Fruit fly (Drosophila melanogaster) whole organism, embryonic: ENCODE data around the gene CG17855.

Experiments used
- Atf3 ChIP-seq: fragments of 200-800 bp; sonication (Bioruptor generic); optimal IDR thresholded peaks from 3 replicates; lab custom pipeline; 2016; ENCODE audit warnings: missing biosample characterization, missing genetic modification characterization
- Blimp-1 ChIP-seq: fragments of 200-800 bp; sonication (Bioruptor generic); optimal IDR thresholded peaks from 3 replicates; lab custom pipeline; 2018; ENCODE audit warnings: missing biosample characterization, missing genetic modification characterization, mild to moderate bottlenecking, moderate library complexity, missing genetic modification reagents
- CG12299 ChIP-seq: fragments of 200-800 bp; sonication (Bioruptor generic); optimal IDR thresholded peaks from 2 replicates; lab custom pipeline; 2018; ENCODE audit warnings: missing biosample characterization, mild to moderate bottlenecking, missing genetic modification characterization
- CG12659 ChIP-seq: fragments of 200-800 bp; sonication (Bioruptor generic); optimal IDR thresholded peaks from 3 replicates; lab custom pipeline; 2017; ENCODE audit warnings: mild to moderate bottlenecking, missing biosample characterization, missing genetic modification reagents, missing genetic modification characterization
- CG13775 ChIP-seq: fragments of 200-800 bp; sonication (Bioruptor generic); optimal IDR thresholded peaks from 3 replicates; lab custom pipeline; 2017; ENCODE audit warnings: missing biosample characterization, mild to moderate bottlenecking, missing genetic modification characterization
- CG13894 ChIP-seq: fragments of 200-800 bp; sonication (Bioruptor generic); optimal IDR thresholded peaks from 3 replicates; lab custom pipeline; 2018; ENCODE audit warnings: missing biosample characterization, mild to moderate bottlenecking, missing genetic modification characterization, moderate library complexity
- CG14050 ChIP-seq: fragments of 200-800 bp; sonication (Bioruptor generic); IDR thresholded peaks from 3 replicates; pipeline ENCODE4 v1.3.6; 2022; ENCODE audit warnings: missing biosample characterization, missing genetic modification characterization
- CG14965 ChIP-seq: fragments of 200-800 bp; sonication (Bioruptor generic); optimal IDR thresholded peaks from 2 replicates; lab custom pipeline; 2016; ENCODE audit warnings: missing biosample characterization, missing genetic modification characterization, borderline replicate concordance
- CG17186 ChIP-seq: fragments of 200-800 bp; sonication (Bioruptor generic); optimal IDR thresholded peaks from 3 replicates; lab custom pipeline; 2017; ENCODE audit warnings: missing biosample characterization, missing genetic modification reagents, missing genetic modification characterization
- CG17359 ChIP-seq: fragments of 200-800 bp; sonication (Bioruptor generic); optimal IDR thresholded peaks from 3 replicates; lab custom pipeline; 2018; ENCODE audit warnings: missing biosample characterization, mild to moderate bottlenecking, missing genetic modification characterization, moderate library complexity
- CG17568 ChIP-seq: fragments of 200-800 bp; sonication (Bioruptor generic); optimal IDR thresholded peaks from 2 replicates; lab custom pipeline; 2018; ENCODE audit warnings: missing biosample characterization, mild to moderate bottlenecking, missing genetic modification characterization, moderate library complexity
- CG18262 ChIP-seq: fragments of 200-800 bp; optimal IDR thresholded peaks from 3 replicates; lab custom pipeline; 2019; ENCODE audit warnings: missing biosample characterization, mild to moderate bottlenecking, missing genetic modification characterization, moderate library complexity
- CG1832 ChIP-seq: fragments of 200-800 bp; sonication (Bioruptor generic); optimal IDR thresholded peaks from 2 replicates; lab custom pipeline; 2017; ENCODE audit warnings: missing biosample characterization, mild to moderate bottlenecking, missing genetic modification characterization, inconsistent platforms
- CG2712 ChIP-seq: fragments of 200-800 bp; optimal IDR thresholded peaks from 3 replicates; lab custom pipeline; 2019; ENCODE audit warnings: missing biosample characterization, mild to moderate bottlenecking, missing genetic modification characterization, moderate library complexity
- CG31441 ChIP-seq: fragments of 200-800 bp; sonication (Bioruptor generic); IDR thresholded peaks from 2 replicates; pipeline ENCODE4 v1.3.6; 2022; ENCODE audit warnings: missing biosample characterization, missing genetic modification characterization
- CG32772 ChIP-seq: fragments of 200-800 bp; sonication (Bioruptor generic); IDR thresholded peaks from 2 replicates; pipeline ENCODE4 v1.3.6; 2022; ENCODE audit warnings: missing biosample characterization, missing genetic modification characterization
- CG33213 ChIP-seq: fragments of 200-800 bp; sonication (Bioruptor generic); optimal IDR thresholded peaks from 3 replicates; lab custom pipeline; 2016; ENCODE audit warnings: missing biosample characterization, missing genetic modification characterization
- CG34224 ChIP-seq: fragments of 200-800 bp; sonication (Bioruptor generic); IDR thresholded peaks from 3 replicates; pipeline ENCODE4 v1.3.6; 2022; ENCODE audit warnings: missing biosample characterization, missing genetic modification characterization; ENCODE audit not compliant: partially characterized antibody
- CG42726 ChIP-seq: fragments of 200-800 bp; sonication (Bioruptor generic); IDR thresholded peaks from 2 replicates; pipeline ENCODE4 v1.3.6; 2022; ENCODE audit warnings: missing biosample characterization, missing genetic modification characterization; ENCODE audit not compliant: partially characterized antibody
- CG4730 ChIP-seq: fragments of 200-800 bp; sonication (Bioruptor generic); IDR thresholded peaks from 2 replicates; pipeline ENCODE4 v1.3.6; 2022; ENCODE audit warnings: missing biosample characterization, missing genetic modification characterization
- CG5180 ChIP-seq: fragments of 200-800 bp; sonication (Bioruptor generic); optimal IDR thresholded peaks from 3 replicates; lab custom pipeline; 2017; ENCODE audit warnings: missing biosample characterization, missing genetic modification characterization, mild to moderate bottlenecking, moderate library complexity, missing genetic modification reagents
- CG7786 ChIP-seq: fragments of 200-800 bp; sonication (Bioruptor generic); optimal IDR thresholded peaks from 2 replicates; lab custom pipeline; 2016; ENCODE audit warnings: missing biosample characterization, missing genetic modification characterization
- CG9876 ChIP-seq: fragments of 200-800 bp; sonication (Bioruptor generic); optimal IDR thresholded peaks from 2 replicates; lab custom pipeline; 2016; ENCODE audit warnings: missing biosample characterization, missing genetic modification characterization
- Camta ChIP-seq: fragments of 200-800 bp; sonication (Bioruptor generic); optimal IDR thresholded peaks from 2 replicates; lab custom pipeline; 2016; ENCODE audit warnings: missing biosample characterization, missing genetic modification characterization
- D ChIP-seq, 2 experiments: fragments of 200-800 bp in 1 of 2; fragments of >200 bp in 1 of 2; sonication (Bioruptor generic) in 1 of 2; optimal IDR thresholded peaks; 2 replicates in 1 of 2; 3 replicates in 1 of 2; lab custom pipeline; 2017; ENCODE audit warnings: mild to moderate bottlenecking in 1 of 2, missing biosample characterization in 1 of 2, missing genetic modification characterization in 1 of 2, missing genetic modification reagents in 1 of 2
- H15 ChIP-seq: fragments of 200-800 bp; sonication (Bioruptor generic); IDR thresholded peaks from 3 replicates; pipeline ENCODE4 v1.3.6; 2022; ENCODE audit warnings: missing biosample characterization, missing genetic modification characterization
- HLHmδ ChIP-seq: fragments of 200-800 bp; sonication (Bioruptor generic); optimal IDR thresholded peaks from 2 replicates; lab custom pipeline; 2018; ENCODE audit warnings: missing biosample characterization, mild to moderate bottlenecking, missing genetic modification characterization, moderate library complexity
- Hmr ChIP-seq: fragments of 200-800 bp; sonication (Bioruptor generic); optimal IDR thresholded peaks from 3 replicates; lab custom pipeline; 2017; ENCODE audit warnings: mild to moderate bottlenecking, missing biosample characterization, missing genetic modification reagents, missing genetic modification characterization
- Hr51 ChIP-seq, 2 experiments: fragments of 200-800 bp; sonication (Bioruptor generic); optimal IDR thresholded peaks; 2 replicates in 1 of 2; 3 replicates in 1 of 2; lab custom pipeline; 2016 to 2018; ENCODE audit warnings: missing biosample characterization in 2 of 2, missing genetic modification characterization in 2 of 2, mild to moderate bottlenecking in 1 of 2, moderate library complexity in 1 of 2
- PHDP ChIP-seq: fragments of 200-800 bp; sonication (Bioruptor generic); optimal IDR thresholded peaks from 3 replicates; lab custom pipeline; 2018; ENCODE audit warnings: missing biosample characterization, mild to moderate bottlenecking, missing genetic modification characterization, moderate library complexity
- Sry-β ChIP-seq: fragments of 200-800 bp; sonication (Bioruptor generic); optimal IDR thresholded peaks from 2 replicates; lab custom pipeline; 2018; ENCODE audit warnings: missing biosample characterization, mild to moderate bottlenecking, missing genetic modification characterization, moderate library complexity
- Ssrp ChIP-seq: fragments of 200-800 bp; sonication (Bioruptor generic); optimal IDR thresholded peaks from 2 replicates; lab custom pipeline; 2018; ENCODE audit warnings: missing biosample characterization, mild to moderate bottlenecking, missing genetic modification characterization, moderate library complexity
- ase ChIP-seq: fragments of 200-800 bp; sonication (Bioruptor generic); IDR thresholded peaks from 3 replicates; pipeline ENCODE4 v1.3.6; 2022; ENCODE audit warnings: missing biosample characterization, missing genetic modification characterization
- chinmo ChIP-seq: fragments of 200-800 bp; sonication (Bioruptor generic); IDR thresholded peaks from 4 replicates; pipeline ENCODE4 v1.3.6; 2022; ENCODE audit warnings: missing biosample characterization, missing genetic modification characterization; ENCODE audit not compliant: partially characterized antibody
- crc ChIP-seq: fragments of 200-800 bp; sonication (Bioruptor generic); optimal IDR thresholded peaks from 2 replicates; lab custom pipeline; 2016; ENCODE audit warnings: missing biosample characterization, missing genetic modification characterization
- crol ChIP-seq: fragments of 200-800 bp; sonication (Bioruptor generic); IDR thresholded peaks from 2 replicates; pipeline ENCODE4 v1.3.6; 2022; ENCODE audit warnings: missing biosample characterization, missing genetic modification characterization
- disco-r ChIP-seq: fragments of 200-800 bp; sonication (Bioruptor generic); optimal IDR thresholded peaks from 2 replicates; lab custom pipeline; 2016; ENCODE audit warnings: missing biosample characterization, missing genetic modification characterization
- fd96Cb ChIP-seq: fragments of 200-800 bp; sonication (Bioruptor generic); optimal IDR thresholded peaks from 2 replicates; lab custom pipeline; 2018; ENCODE audit warnings: missing biosample characterization, mild to moderate bottlenecking, missing genetic modification characterization, moderate library complexity
- gce ChIP-seq: fragments of 200-800 bp; sonication (Bioruptor generic); IDR thresholded peaks from 3 replicates; pipeline ENCODE4 v1.3.6; 2022; ENCODE audit warnings: missing biosample characterization, missing genetic modification characterization
- jigr1 ChIP-seq: fragments of 200-800 bp; sonication (Bioruptor generic); IDR thresholded peaks from 3 replicates; pipeline ENCODE4 v1.3.6; 2022; ENCODE audit warnings: missing biosample characterization, missing genetic modification characterization
- lab ChIP-seq: fragments of 200-800 bp; sonication (Bioruptor generic); optimal IDR thresholded peaks from 3 replicates; lab custom pipeline; 2017; ENCODE audit warnings: missing biosample characterization, missing genetic modification characterization, mild to moderate bottlenecking, moderate library complexity, missing genetic modification reagents
- lmd ChIP-seq: fragments of 200-800 bp; sonication (Bioruptor generic); IDR thresholded peaks from 2 replicates; pipeline ENCODE4 v1.3.6; 2022; ENCODE audit warnings: missing biosample characterization, missing genetic modification characterization
- maf-S ChIP-seq: fragments of 200-800 bp; sonication (Bioruptor generic); optimal IDR thresholded peaks from 2 replicates; lab custom pipeline; 2016; ENCODE audit warnings: missing biosample characterization, missing genetic modification characterization
- mam ChIP-seq: fragments of 200-800 bp; sonication (Bioruptor generic); optimal IDR thresholded peaks from 3 replicates; lab custom pipeline; 2016; ENCODE audit warnings: missing biosample characterization, missing genetic modification characterization
- org-1 ChIP-seq: fragments of 200-800 bp; sonication (Bioruptor generic); optimal IDR thresholded peaks from 2 replicates; lab custom pipeline; 2017; ENCODE audit warnings: missing biosample characterization, missing genetic modification characterization
- pfk ChIP-seq: fragments of 200-800 bp; sonication (Bioruptor generic); optimal IDR thresholded peaks from 2 replicates; lab custom pipeline; 2018; ENCODE audit warnings: missing biosample characterization, mild to moderate bottlenecking, missing genetic modification characterization, moderate library complexity
- ro ChIP-seq: fragments of 200-800 bp; sonication (Bioruptor generic); IDR thresholded peaks from 2 replicates; pipeline ENCODE4 v1.3.6; 2022; ENCODE audit warnings: missing biosample characterization, missing genetic modification characterization
- trem ChIP-seq: fragments of 200-800 bp; optimal IDR thresholded peaks from 3 replicates; lab custom pipeline; 2019; ENCODE audit warnings: missing biosample characterization, mild to moderate bottlenecking, missing genetic modification characterization, moderate library complexity

The CG17855 gene

DNA sequence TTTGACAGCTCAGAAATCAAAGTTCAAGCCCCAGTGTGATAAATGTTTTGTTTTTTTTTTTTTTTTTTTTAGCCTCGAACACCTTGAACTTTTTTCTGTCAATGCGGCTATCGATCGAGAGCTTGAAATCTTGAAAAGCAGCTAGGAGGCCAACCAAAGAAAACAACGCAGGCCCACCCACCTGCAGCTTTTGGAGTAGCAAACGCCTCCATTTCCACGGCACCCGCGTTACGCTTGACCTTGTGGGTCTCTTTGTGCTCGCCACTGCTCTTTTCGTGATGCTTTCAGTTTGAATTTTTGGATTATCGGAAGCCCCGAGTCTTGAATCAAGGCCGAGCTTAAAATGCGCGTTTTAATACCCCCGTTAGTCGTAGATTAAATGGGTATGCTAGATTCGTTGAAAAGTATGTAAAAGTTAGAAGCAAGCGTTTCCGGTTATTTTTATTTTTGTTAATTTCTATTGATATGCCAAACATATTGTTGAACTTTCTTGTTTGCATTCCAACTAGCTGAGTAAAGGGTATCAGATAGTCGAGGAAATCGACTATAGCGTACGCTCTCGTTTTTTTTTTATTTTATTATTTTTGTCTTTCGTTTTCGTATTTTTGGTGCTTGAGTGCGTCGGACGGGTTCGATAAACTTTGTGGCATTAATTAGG is 37.4 kb upstream of the CG17855 start (continued):
- TF ChIP-seq D (optimal IDR thresholded peaks at IDR 0.05; lab: Kevin White, UChicago) (no peak), D (GFP tag; optimal IDR thresholded peaks at IDR 0.05; lab: Kevin White, UChicago) (peak; percentile 30), crc (GFP tag; lab: Kevin White, UChicago) (no peak), pfk (no peak), CG18262 (tag; lab: Kevin White, UChicago) (peak; percentile 56), CG33213 (GFP tag; lab: Kevin White, UChicago) (no peak), CG17568 (peak; percentile 67), CG13775 (GFP tag; lab: Kevin White, UChicago) (peak; percentile 12), Hmr (GFP tag; lab: Kevin White, UChicago) (peak; percentile 79), Blimp-1 (GFP tag; lab: Kevin White, UChicago) (peak; percentile 68), CG14050 (GFP tag; lab: Robert Waterston, UW) (peak; percentile 77), lab (GFP tag; lab: Kevin White, UChicago) (peak; percentile 69), CG17359 (tag; lab: Kevin White, UChicago) (peak; percentile 72), trem (tag; lab: Kevin White, UChicago) (no peak), disco-r (GFP tag; lab: Kevin White, UChicago) (no peak), CG9876 (no peak), Ssrp (tag; lab: Kevin White, UChicago) (peak; percentile 58), CG32772 (GFP tag; lab: Robert Waterston, UW) (peak; percentile 76), CG34224 (GFP tag; lab: Robert Waterston, UW) (no peak), maf-S (GFP tag; lab: Kevin White, UChicago) (no peak), CG2712 (peak; percentile 57), CG1832 (no peak), HLHmδ (GFP tag; lab: Kevin White, UChicago) (no peak), PHDP (tag; lab: Kevin White, UChicago) (peak; percentile 76), mam (peak; percentile 19), CG4730 (GFP tag; lab: Robert Waterston, UW) (peak; percentile 74), CG31441 (peak; percentile 67), H15 (GFP tag; lab: Robert Waterston, UW) (peak; percentile 72; the same call in 2 of the 3 replicates), ase (GFP tag; lab: Robert Waterston, UW) (peak; percentile 68; the same call in 1 of the 3 replicates), fd96Cb (tag; lab: Kevin White, UChicago) (peak; percentile 47), Atf3 (GFP tag; lab: Kevin White, UChicago) (no peak), CG13894 (tag; lab: Kevin White, UChicago) (no peak), lmd (GFP tag; lab: Robert Waterston, UW) (peak; percentile 80), CG12659 (GFP tag; lab: Kevin White, UChicago) (peak; percentile 82), org-1 (peak; percentile 33), CG7786 (GFP tag; lab: Kevin White, UChicago) (no peak), gce (GFP tag; lab: Robert Waterston, UW) (peak; percentile 72; the same call in 1 of the 3 replicates), chinmo (GFP tag; lab: Robert Waterston, UW) (peak; percentile 86; the same call in 2 of the 4 replicates), Sry-β (GFP tag; lab: Kevin White, UChicago) (no peak), CG17186 (GFP tag; lab: Kevin White, UChicago) (no peak), Hr51 (GFP tag; optimal IDR thresholded peaks at IDR 0.05; lab: Kevin White, UChicago) (peak; percentile 24 to 84), crol (GFP tag; lab: Robert Waterston, UW) (0 out of 2 replicates have a peak, but pooled peaks have one; percentile 14), ro (GFP tag; lab: Robert Waterston, UW) (0 out of 2 replicates have a peak, but pooled peaks have one; percentile 23), jigr1 (peak; percentile 30; the same call in 1 of the 3 replicates), Camta (peak; percentile 21), CG12299 (tag; lab: Kevin White, UChicago) (no peak), CG14965 (GFP tag; lab: Kevin White, UChicago) (no peak), CG42726 (GFP tag; lab: Robert Waterston, UW) (no peak), CG5180 (GFP tag; lab: Kevin White, UChicago) (no peak)
